Worm (Caenorhabditis elegans) whole organism, L2 larva: ENCODE results near the gene sqst-5.

Source experiments
- ama-1 ChIP-seq: fragments of 150-350 bp; optimal IDR thresholded peaks from 2 replicates; lab custom pipeline; 2018; ENCODE audit warnings: inconsistent platforms
- blmp-1 ChIP-seq: sonication (generic microtip); optimal IDR thresholded peaks from 2 replicates; lab custom pipeline; 2017; ENCODE audit warnings: missing genetic modification characterization, mild to moderate bottlenecking, missing compliant biosample characterization, antibody characterized with exemption, moderate library complexity; ENCODE audit not compliant: insufficient read depth
- ceh-82 ChIP-seq: fragments of 150-350 bp; optimal IDR thresholded peaks from 2 replicates; lab custom pipeline; 2014; ENCODE audit warnings: missing biosample characterization, missing genetic modification characterization
- egl-27 ChIP-seq: sonication (generic microtip); optimal IDR thresholded peaks from 3 replicates; lab custom pipeline; 2017; ENCODE audit warnings: missing biosample characterization, missing genetic modification reagents, missing genetic modification characterization
- elt-1 ChIP-seq: fragments of 150-350 bp; optimal IDR thresholded peaks from 2 replicates; lab custom pipeline; 2014; ENCODE audit warnings: missing biosample characterization, missing genetic modification characterization
- lsy-2 ChIP-seq, 2 experiments: fragments of 150-350 bp in 1 of 2; sonication (generic microtip) in 1 of 2; optimal IDR thresholded peaks; 2 replicates each; lab custom pipeline; 2014 to 2017; ENCODE audit warnings: missing biosample characterization in 2 of 2, missing genetic modification characterization in 2 of 2
- nhr-11 ChIP-seq: fragments of 150-350 bp; optimal IDR thresholded peaks from 2 replicates; lab custom pipeline; 2014; ENCODE audit warnings: missing biosample characterization, missing genetic modification characterization
- skn-1 ChIP-seq: sonication (generic microtip); optimal IDR thresholded peaks from 2 replicates; lab custom pipeline; 2017; ENCODE audit warnings: missing biosample characterization, missing genetic modification characterization
- snpc-4 ChIP-seq: fragments of 150-350 bp; optimal IDR thresholded peaks from 2 replicates; lab custom pipeline; 2014; ENCODE audit warnings: missing biosample characterization, missing genetic modification characterization
- unc-62 ChIP-seq: fragments of 150-350 bp; optimal IDR thresholded peaks from 2 replicates; lab custom pipeline; 2014; ENCODE audit warnings: missing biosample characterization, missing genetic modification reagents, missing genetic modification characterization

- TF ChIP-seq elt-1 (tag; lab: Kevin White, UChicago) = no peak
- no peak for TF ChIP-seq lsy-2 (tag; optimal IDR thresholded peaks at IDR 0.05; lab: Kevin White, UChicago)
- TF ChIP-seq snpc-4 (tag; lab: Kevin White, UChicago) = no peak
- TF ChIP-seq blmp-1 (tag; lab: Kevin White, UChicago) = no peak
- TF ChIP-seq nhr-11 (tag; lab: Kevin White, UChicago) = no peak
- TF ChIP-seq egl-27 (tag; lab: Kevin White, UChicago) = no peak
- TF ChIP-seq unc-62 = no peak
- no peak for TF ChIP-seq skn-1 (tag; lab: Kevin White, UChicago)
- no peak for TF ChIP-seq ceh-82 (tag; lab: Kevin White, UChicago)
- no peak for TF ChIP-seq ama-1 (lab: Kevin White, UChicago)
Measured at ce11 chrIII:187829-188228, 40.4 kb upstream of the sqst-5 start, which contains the start of gene mxl-2.
